Fruit fly (Drosophila melanogaster) whole organism, embryonic: ENCODE measurements around the gene CG7173.

ENCODE experiments used
- Abd-B ChIP-seq: fragments of 200-800 bp; sonication (Bioruptor generic); optimal IDR thresholded peaks from 2 replicates; lab custom pipeline; 2018; ENCODE audit warnings: missing biosample characterization, mild to moderate bottlenecking, missing genetic modification characterization, moderate library complexity
- Aef1 ChIP-seq: fragments of 200-800 bp; sonication (Bioruptor generic); IDR thresholded peaks from 3 replicates; pipeline ENCODE4 v1.3.6; 2022; ENCODE audit warnings: missing biosample characterization, missing genetic modification characterization
- BEAF-32 ChIP-seq: fragments of 200-800 bp; sonication (Bioruptor generic); optimal IDR thresholded peaks from 3 replicates; lab custom pipeline; 2017; ENCODE audit warnings: missing biosample characterization, missing genetic modification characterization, mild to moderate bottlenecking, moderate library complexity, missing genetic modification reagents
- Bgb ChIP-seq: fragments of 200-800 bp; sonication (Bioruptor generic); IDR thresholded peaks from 2 replicates; pipeline ENCODE4 v1.3.6; 2022; ENCODE audit warnings: missing biosample characterization, missing genetic modification characterization; ENCODE audit not compliant: partially characterized antibody
- Blimp-1 ChIP-seq: fragments of 200-800 bp; sonication (Bioruptor generic); optimal IDR thresholded peaks from 3 replicates; lab custom pipeline; 2018; ENCODE audit warnings: missing biosample characterization, missing genetic modification characterization, mild to moderate bottlenecking, moderate library complexity, missing genetic modification reagents
- C15 ChIP-seq: fragments of 200-800 bp; sonication (Bioruptor generic); IDR thresholded peaks from 3 replicates; pipeline ENCODE4 v1.3.6; 2022; ENCODE audit warnings: missing biosample characterization, missing genetic modification characterization
- CG10209 ChIP-seq: fragments of 200-800 bp; sonication (Bioruptor generic); optimal IDR thresholded peaks from 3 replicates; lab custom pipeline; 2017; ENCODE audit warnings: missing biosample characterization, mild to moderate bottlenecking, missing genetic modification characterization, missing genetic modification reagents
- CG10543 ChIP-seq: fragments of 200-800 bp; sonication (Bioruptor generic); optimal IDR thresholded peaks from 3 replicates; lab custom pipeline; 2017; ENCODE audit warnings: missing biosample characterization, mild to moderate bottlenecking, missing genetic modification characterization, moderate library complexity
- CG10654 ChIP-seq: fragments of 200-800 bp; sonication (Bioruptor generic); optimal IDR thresholded peaks from 2 replicates; lab custom pipeline; 2016; ENCODE audit warnings: missing biosample characterization, missing genetic modification characterization
- CG11247 ChIP-seq: fragments of 200-800 bp; sonication (Bioruptor generic); IDR thresholded peaks from 2 replicates; pipeline ENCODE4 v1.3.6; 2022; ENCODE audit warnings: missing biosample characterization, missing genetic modification characterization
- CG11560 ChIP-seq: fragments of 200-800 bp; sonication (Bioruptor generic); IDR thresholded peaks from 3 replicates; pipeline ENCODE4 v1.3.6; 2022; ENCODE audit warnings: missing biosample characterization, missing genetic modification characterization
- CG12299 ChIP-seq: fragments of 200-800 bp; sonication (Bioruptor generic); optimal IDR thresholded peaks from 2 replicates; lab custom pipeline; 2018; ENCODE audit warnings: missing biosample characterization, mild to moderate bottlenecking, missing genetic modification characterization
- CG13424 ChIP-seq: fragments of 200-800 bp; sonication (Bioruptor generic); optimal IDR thresholded peaks from 2 replicates; lab custom pipeline; 2019; ENCODE audit warnings: missing biosample characterization, mild to moderate bottlenecking, missing genetic modification characterization, moderate library complexity
- CG13775 ChIP-seq: fragments of 200-800 bp; sonication (Bioruptor generic); optimal IDR thresholded peaks from 3 replicates; lab custom pipeline; 2017; ENCODE audit warnings: missing biosample characterization, mild to moderate bottlenecking, missing genetic modification characterization
- CG17802 ChIP-seq: fragments of 200-800 bp; sonication (Bioruptor generic); optimal IDR thresholded peaks from 2 replicates; lab custom pipeline; 2018; ENCODE audit warnings: missing biosample characterization, mild to moderate bottlenecking, missing genetic modification characterization, moderate library complexity
- CG2199 ChIP-seq: fragments of 200-800 bp; sonication (Bioruptor generic); IDR thresholded peaks from 3 replicates; pipeline ENCODE4 v1.3.6; 2022; ENCODE audit warnings: missing biosample characterization, missing genetic modification characterization
- CG31224 ChIP-seq: fragments of 200-800 bp; sonication (Bioruptor generic); IDR thresholded peaks from 2 replicates; pipeline ENCODE4 v1.3.6; 2022; ENCODE audit warnings: missing biosample characterization, missing genetic modification characterization
- CG31388 ChIP-seq: fragments of 200-800 bp; sonication (Bioruptor generic); optimal IDR thresholded peaks from 2 replicates; lab custom pipeline; 2016; ENCODE audit warnings: missing biosample characterization, missing genetic modification characterization
- CG42726 ChIP-seq: fragments of 200-800 bp; sonication (Bioruptor generic); IDR thresholded peaks from 2 replicates; pipeline ENCODE4 v1.3.6; 2022; ENCODE audit warnings: missing biosample characterization, missing genetic modification characterization; ENCODE audit not compliant: partially characterized antibody
- CG4282 ChIP-seq: fragments of 200-800 bp; sonication (Bioruptor generic); optimal IDR thresholded peaks from 2 replicates; lab custom pipeline; 2016; ENCODE audit warnings: missing biosample characterization, missing genetic modification characterization
- CG4730 ChIP-seq: fragments of 200-800 bp; sonication (Bioruptor generic); IDR thresholded peaks from 2 replicates; pipeline ENCODE4 v1.3.6; 2022; ENCODE audit warnings: missing biosample characterization, missing genetic modification characterization
- CG5245 ChIP-seq: fragments of 200-800 bp; sonication (Bioruptor generic); optimal IDR thresholded peaks from 3 replicates; lab custom pipeline; 2016; ENCODE audit warnings: missing biosample characterization, missing genetic modification characterization
- CG6683 ChIP-seq: fragments of 200-800 bp; sonication (Bioruptor generic); optimal IDR thresholded peaks from 2 replicates; lab custom pipeline; 2017; ENCODE audit warnings: missing biosample characterization, mild to moderate bottlenecking, missing genetic modification characterization, missing genetic modification reagents
- CG9797 ChIP-seq: fragments of 200-800 bp; sonication (Bioruptor generic); optimal IDR thresholded peaks from 3 replicates; lab custom pipeline; 2018; ENCODE audit warnings: missing biosample characterization, mild to moderate bottlenecking, missing genetic modification characterization
- CG9817 ChIP-seq: fragments of 200-800 bp; sonication (Bioruptor generic); optimal IDR thresholded peaks from 2 replicates; lab custom pipeline; 2018; ENCODE audit warnings: missing biosample characterization, mild to moderate bottlenecking, missing genetic modification characterization, moderate library complexity
- Dip2 ChIP-seq: fragments of 200-800 bp; sonication (Bioruptor generic); IDR thresholded peaks from 2 replicates; pipeline ENCODE4 v1.3.6; 2022; ENCODE audit warnings: missing biosample characterization, missing genetic modification characterization
- Dll ChIP-seq: fragments of 200-800 bp; sonication (Bioruptor generic); IDR thresholded peaks from 4 replicates; pipeline ENCODE4 v1.3.6; 2022; ENCODE audit warnings: missing biosample characterization, missing genetic modification characterization; ENCODE audit not compliant: partially characterized antibody
- Fer3 ChIP-seq: fragments of 200-800 bp; sonication (Bioruptor generic); optimal IDR thresholded peaks from 2 replicates; lab custom pipeline; 2018; ENCODE audit warnings: missing biosample characterization, mild to moderate bottlenecking, missing genetic modification characterization, moderate library complexity
- HHEX ChIP-seq: fragments of 200-800 bp; sonication (Bioruptor generic); optimal IDR thresholded peaks from 3 replicates; lab custom pipeline; 2017; ENCODE audit warnings: missing biosample characterization, mild to moderate bottlenecking, missing genetic modification characterization, missing genetic modification reagents
- NFAT ChIP-seq: fragments of 200-800 bp; sonication (Bioruptor generic); IDR thresholded peaks from 2 replicates; pipeline ENCODE4 v1.3.6; 2022; ENCODE audit warnings: missing biosample characterization, missing genetic modification characterization
- Rx ChIP-seq: fragments of 200-800 bp; sonication (Bioruptor generic); IDR thresholded peaks from 2 replicates; pipeline ENCODE4 v1.3.6; 2022; ENCODE audit warnings: missing biosample characterization, missing genetic modification characterization
- Xrp1 ChIP-seq: fragments of 200-800 bp; sonication (Bioruptor generic); IDR thresholded peaks from 2 replicates; pipeline ENCODE4 v1.3.6; 2022; ENCODE audit warnings: missing biosample characterization, missing genetic modification characterization
- aop ChIP-seq: fragments of 200-800 bp; sonication (Bioruptor generic); IDR thresholded peaks from 2 replicates; pipeline ENCODE4 v1.3.6; 2022; ENCODE audit warnings: missing biosample characterization, missing genetic modification characterization
- ash1 ChIP-seq: fragments of 200-800 bp; sonication (Bioruptor generic); optimal IDR thresholded peaks from 2 replicates; lab custom pipeline; 2018; ENCODE audit warnings: missing biosample characterization, mild to moderate bottlenecking, missing genetic modification characterization
- croc ChIP-seq: fragments of 200-800 bp; sonication (Bioruptor generic); conservative IDR thresholded peaks from 3 replicates; pipeline ENCODE4 v1.3.6; 2022; ENCODE audit warnings: missing biosample characterization, missing genetic modification characterization
- dpn ChIP-seq, 2 experiments: fragments of 200-800 bp; sonication (Bioruptor generic); optimal IDR thresholded peaks; 3 replicates each; lab custom pipeline; 2016; ENCODE audit warnings: missing biosample characterization in 2 of 2, missing genetic modification characterization in 2 of 2
- fd3F ChIP-seq: fragments of 200-800 bp; sonication (Bioruptor generic); optimal IDR thresholded peaks from 2 replicates; lab custom pipeline; 2018; ENCODE audit warnings: missing biosample characterization, mild to moderate bottlenecking, missing genetic modification characterization, moderate library complexity
- gcm2 ChIP-seq: fragments of 200-800 bp; sonication (Bioruptor generic); optimal IDR thresholded peaks from 2 replicates; lab custom pipeline; 2016; ENCODE audit warnings: missing biosample characterization, missing genetic modification characterization
- hbn ChIP-seq: fragments of 200-800 bp; sonication (Bioruptor generic); IDR thresholded peaks from 2 replicates; pipeline ENCODE4 v1.3.6; 2022; ENCODE audit warnings: missing biosample characterization, missing genetic modification characterization; ENCODE audit not compliant: partially characterized antibody
- hth ChIP-seq: fragments of >200 bp; optimal IDR thresholded peaks from 2 replicates; lab custom pipeline; 2017; ENCODE audit warnings: inconsistent platforms
- maf-S ChIP-seq: fragments of 200-800 bp; sonication (Bioruptor generic); optimal IDR thresholded peaks from 2 replicates; lab custom pipeline; 2016; ENCODE audit warnings: missing biosample characterization, missing genetic modification characterization
- otp ChIP-seq: fragments of 200-800 bp; sonication (Bioruptor generic); IDR thresholded peaks from 3 replicates; pipeline ENCODE4, ENCODE4 v1.3.6; 2022; ENCODE audit warnings: missing biosample characterization, missing genetic modification characterization
- peb ChIP-seq: fragments of 200-800 bp; sonication (Bioruptor generic); IDR thresholded peaks from 2 replicates; pipeline ENCODE4 v1.3.6; 2022; ENCODE audit warnings: missing biosample characterization, missing genetic modification characterization
- pfk ChIP-seq: fragments of 200-800 bp; sonication (Bioruptor generic); optimal IDR thresholded peaks from 2 replicates; lab custom pipeline; 2018; ENCODE audit warnings: missing biosample characterization, mild to moderate bottlenecking, missing genetic modification characterization, moderate library complexity
- pho ChIP-seq: fragments of 200-800 bp; sonication (Bioruptor generic); optimal IDR thresholded peaks from 2 replicates; lab custom pipeline; 2016; ENCODE audit warnings: missing biosample characterization, missing genetic modification characterization
- psq ChIP-seq: fragments of 200-800 bp; sonication (Bioruptor generic); optimal IDR thresholded peaks from 2 replicates; lab custom pipeline; 2017; ENCODE audit warnings: missing biosample characterization, missing genetic modification characterization
- sisA ChIP-seq: fragments of 200-800 bp; sonication (Bioruptor generic); IDR thresholded peaks from 2 replicates; pipeline ENCODE4 v1.3.6; 2022; ENCODE audit warnings: missing biosample characterization, missing genetic modification characterization
- sug ChIP-seq: fragments of 200-800 bp; optimal IDR thresholded peaks from 2 replicates; lab custom pipeline; 2019; ENCODE audit warnings: missing biosample characterization, mild to moderate bottlenecking, missing genetic modification characterization, moderate library complexity
- tna ChIP-seq: fragments of 200-800 bp; sonication (Bioruptor generic); IDR thresholded peaks from 2 replicates; pipeline ENCODE4 v1.3.6; 2022; ENCODE audit warnings: missing biosample characterization, missing genetic modification characterization; ENCODE audit not compliant: partially characterized antibody
- usp ChIP-seq: fragments of >200 bp; optimal IDR thresholded peaks from 2 replicates; lab custom pipeline; 2017; ENCODE audit warnings: missing biosample characterization, missing genetic modification characterization

The CG7173 gene

DNA sequence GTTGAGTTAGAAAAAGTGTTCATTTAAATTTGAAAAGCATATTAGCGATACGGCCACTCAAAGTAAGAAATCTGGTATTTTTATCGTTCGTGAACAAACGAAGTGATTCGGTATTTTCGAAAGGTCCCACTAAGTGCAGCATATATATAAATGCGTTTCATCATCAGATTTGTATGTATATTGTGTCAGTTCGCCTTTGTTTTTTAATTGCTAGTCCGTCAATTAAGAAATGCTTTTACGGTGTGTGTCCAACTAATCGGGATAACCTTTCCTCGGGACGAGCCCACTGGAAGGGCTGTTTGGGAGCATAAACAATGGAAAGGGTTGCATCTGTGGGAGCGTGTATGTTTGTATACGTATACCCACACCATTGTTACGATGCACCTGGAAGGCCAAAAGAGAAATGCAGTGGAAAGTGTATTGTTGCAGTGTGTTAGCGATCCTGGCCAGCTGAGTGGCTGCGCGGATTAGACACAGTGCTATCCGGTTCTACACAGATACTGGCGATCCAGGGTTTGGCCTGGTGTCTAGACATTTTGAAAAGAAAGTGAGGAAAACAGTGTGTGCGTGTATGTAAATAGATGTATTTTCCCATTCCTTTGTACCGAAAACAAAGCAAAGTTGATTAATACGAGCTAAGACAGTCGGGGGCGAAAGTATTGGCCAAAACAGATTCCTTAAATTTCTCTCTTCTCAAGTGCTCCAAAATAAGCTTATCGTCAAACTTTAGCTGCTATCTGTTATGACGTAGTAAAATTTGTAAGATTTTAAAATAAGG lies 34.8 kb downstream of the CG7173 start, which contains the start of gene CG7611 (continued):
- TF ChIP-seq CG17802 (tag; lab: Kevin White, UChicago) (no peak), C15 (GFP tag; lab: Robert Waterston, UW) (no peak), HHEX (no peak), CG13775 (GFP tag; lab: Kevin White, UChicago) (no peak), CG6683 (no peak), Dip2 (GFP tag; lab: Robert Waterston, UW) (no peak), CG13424 (tag; lab: Kevin White, UChicago) (no peak), sug (tag; lab: Kevin White, UChicago) (no peak), sisA (GFP tag; lab: Robert Waterston, UW) (no peak), pfk (GFP tag; lab: Kevin White, UChicago) (no peak), CG10654 (GFP tag; lab: Kevin White, UChicago) (no peak), peb (no peak), croc (GFP tag; lab: Robert Waterston, UW) (no peak), hth (lab: Kevin White, UChicago) (no peak), dpn (GFP tag; optimal IDR thresholded peaks at IDR 0.05; lab: Kevin White, UChicago) (no peak), CG5245 (no peak), CG10543 (GFP tag; lab: Kevin White, UChicago) (no peak), CG11247 (GFP tag; lab: Robert Waterston, UW) (no peak), CG9817 (no peak), pho (GFP tag; lab: Kevin White, UChicago) (no peak), Bgb (GFP tag; lab: Robert Waterston, UW) (0 out of 2 replicates have a peak, but pooled peaks have one; percentile 27), usp (no peak), hbn (GFP tag; lab: Robert Waterston, UW) (peak; percentile 21; the same call in 1 of the 2 replicates), NFAT (no peak), CG10209 (GFP tag; lab: Kevin White, UChicago) (no peak), otp (GFP tag; lab: Robert Waterston, UW) (no peak), CG4282 (GFP tag; lab: Kevin White, UChicago) (no peak), gcm2 (GFP tag; lab: Kevin White, UChicago) (no peak), Aef1 (GFP tag; lab: Robert Waterston, UW) (no peak), Dll (GFP tag; lab: Robert Waterston, UW) (0 out of 4 replicates have a peak, but pooled peaks have one; percentile 44), fd3F (GFP tag; lab: Kevin White, UChicago) (no peak), CG12299 (tag; lab: Kevin White, UChicago) (no peak), CG31224 (no peak), maf-S (GFP tag; lab: Kevin White, UChicago) (no peak), Rx (no peak), tna (GFP tag; lab: Robert Waterston, UW) (no peak), Fer3 (tag; lab: Kevin White, UChicago) (no peak), CG2199 (no peak), CG11560 (tag; lab: Robert Waterston, UW) (no peak), CG4730 (GFP tag; lab: Robert Waterston, UW) (no peak), CG9797 (GFP tag; lab: Kevin White, UChicago) (peak; percentile 87), psq (no peak), aop (GFP tag; lab: Robert Waterston, UW) (no peak), CG31388 (no peak), Xrp1 (GFP tag; lab: Robert Waterston, UW) (no peak), Abd-B (no peak), ash1 (GFP tag; lab: Kevin White, UChicago) (no peak), CG42726 (GFP tag; lab: Robert Waterston, UW) (no peak), BEAF-32 (peak; percentile 35), Blimp-1 (GFP tag; lab: Kevin White, UChicago) (no peak)
